Worm (Caenorhabditis elegans) whole organism, mixed stage, embryonic: Measurements from ENCODE around the gene col-19.

Source experiments
- elt-1 ChIP-seq: sonication (generic microtip); optimal IDR thresholded peaks from 2 replicates; lab custom pipeline; 2017; ENCODE audit warnings: missing genetic modification characterization, mild to moderate bottlenecking, missing compliant biosample characterization, antibody characterized with exemption, moderate library complexity, borderline replicate concordance; ENCODE audit not compliant: insufficient read depth
- snpc-4 ChIP-seq: fragments of 150-350 bp; optimal IDR thresholded peaks from 2 replicates; lab custom pipeline; 2014; ENCODE audit warnings: missing biosample characterization, missing genetic modification characterization

DNA sequence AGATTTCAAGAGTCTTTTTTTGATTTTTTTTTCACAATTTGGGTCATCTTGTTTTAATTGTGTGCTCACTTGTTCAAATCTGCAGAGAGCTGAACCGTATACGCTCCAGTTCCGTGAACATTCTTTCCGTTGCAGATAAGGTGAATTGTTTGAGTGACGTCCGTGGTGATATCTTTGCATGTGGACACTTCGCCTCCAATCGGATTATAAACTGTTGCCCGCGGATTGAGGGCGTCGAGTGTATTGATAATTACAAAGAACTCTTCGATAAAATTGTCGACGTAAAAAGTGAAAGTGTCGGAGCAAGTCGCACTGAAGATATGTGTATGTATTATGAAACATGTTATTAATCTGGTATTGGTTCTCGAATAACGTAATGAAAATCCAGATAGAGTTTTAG lies 2.2 kb downstream of the col-19 start:
- TF ChIP-seq snpc-4 (tag; lab: Kevin White, UChicago) (no peak), elt-1 (tag; lab: Kevin White, UChicago) (no peak)
